Worm (Caenorhabditis elegans) whole organism, midembryonic: ENCODE results near the gene srx-12.

Source experiments
- T22C8.4 ChIP-seq: fragments of 200-800 bp; sonication (Bioruptor generic); IDR thresholded peaks from 2 replicates; pipeline ENCODE4 v1.3.6; 2022; ENCODE audit warnings: missing genetic modification characterization, missing compliant biosample characterization
- cog-1 ChIP-seq: sonication (generic microtip); optimal IDR thresholded peaks from 2 replicates; lab custom pipeline; 2016; ENCODE audit warnings: missing genetic modification characterization, missing compliant biosample characterization
- flt-1 ChIP-seq: fragments of 200-800 bp; sonication (Bioruptor generic); IDR thresholded peaks from 2 replicates; pipeline ENCODE4 v1.3.6; 2022; ENCODE audit warnings: missing genetic modification characterization, missing compliant biosample characterization
- klf-2 ChIP-seq: fragments of 200-800 bp; sonication (Bioruptor generic); conservative IDR thresholded peaks from 2 replicates; pipeline ENCODE4 v1.3.6; 2022; ENCODE audit warnings: missing genetic modification reagents, missing genetic modification characterization, missing compliant biosample characterization
- med-1 ChIP-seq: sonication (generic microtip); optimal IDR thresholded peaks from 2 replicates; lab custom pipeline; 2017; ENCODE audit warnings: missing genetic modification characterization, mild to moderate bottlenecking, missing compliant biosample characterization, antibody characterized with exemption, missing genetic modification reagents; ENCODE audit not compliant: insufficient read depth
- ref-1 ChIP-seq: fragments of 200-800 bp; sonication (Bioruptor generic); conservative IDR thresholded peaks from 2 replicates; pipeline ENCODE4 v1.3.6; 2022; ENCODE audit warnings: missing genetic modification reagents, missing genetic modification characterization, missing compliant biosample characterization
- tab-1 ChIP-seq: fragments of 200-800 bp; sonication (Bioruptor generic); IDR thresholded peaks from 2 replicates; pipeline ENCODE4 v1.3.6; 2022; ENCODE audit warnings: missing genetic modification characterization, missing compliant biosample characterization
- ztf-23 ChIP-seq: fragments of 200-800 bp; sonication (Bioruptor generic); IDR thresholded peaks from 2 replicates; pipeline ENCODE4 v1.3.6; 2022; ENCODE audit warnings: missing genetic modification reagents, missing genetic modification characterization, missing compliant biosample characterization
- ztf-29 ChIP-seq: fragments of 200-800 bp; sonication (Bioruptor generic); IDR thresholded peaks from 2 replicates; pipeline ENCODE4 v1.3.6; 2022; ENCODE audit warnings: missing genetic modification reagents, missing genetic modification characterization, missing compliant biosample characterization

Gene srx-12

DNA sequence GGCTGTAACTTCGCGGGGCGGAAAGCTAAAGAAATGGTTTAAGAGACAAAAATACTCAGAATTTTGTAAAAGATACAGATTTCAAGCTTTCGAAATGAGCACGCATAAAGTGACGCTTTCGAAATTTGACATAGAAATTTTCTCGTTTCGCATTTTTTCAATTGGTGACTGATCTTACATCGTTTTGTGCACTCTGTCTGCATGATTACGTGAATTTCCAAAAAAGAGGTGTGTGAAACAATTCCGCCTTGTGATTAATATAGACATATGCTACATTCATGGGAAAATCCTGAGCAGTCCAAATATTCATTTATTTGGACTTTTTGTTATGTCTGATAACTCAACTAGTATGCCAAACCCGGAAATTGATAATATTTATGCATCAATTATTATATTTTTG is at the start of gene srx-12:
srx-12 (plus strand) TSS at position 301 of the 400 bp plus-strand sequence.
- TF ChIP-seq T22C8.4 (GFP tag; lab: Robert Waterston, UW), result no peak
- TF ChIP-seq ztf-29 (GFP tag; lab: Robert Waterston, UW), result no peak
- no peak for TF ChIP-seq klf-2 (GFP tag; lab: Robert Waterston, UW)
- TF ChIP-seq ztf-23 (GFP tag; lab: Robert Waterston, UW), result no peak
- TF ChIP-seq ref-1 (GFP tag; lab: Robert Waterston, UW), result no peak
- TF ChIP-seq med-1 (GFP tag; lab: Kevin White, UChicago), result no peak
- no peak for TF ChIP-seq flt-1
- no peak for TF ChIP-seq tab-1
- no peak for TF ChIP-seq cog-1

DNA sequence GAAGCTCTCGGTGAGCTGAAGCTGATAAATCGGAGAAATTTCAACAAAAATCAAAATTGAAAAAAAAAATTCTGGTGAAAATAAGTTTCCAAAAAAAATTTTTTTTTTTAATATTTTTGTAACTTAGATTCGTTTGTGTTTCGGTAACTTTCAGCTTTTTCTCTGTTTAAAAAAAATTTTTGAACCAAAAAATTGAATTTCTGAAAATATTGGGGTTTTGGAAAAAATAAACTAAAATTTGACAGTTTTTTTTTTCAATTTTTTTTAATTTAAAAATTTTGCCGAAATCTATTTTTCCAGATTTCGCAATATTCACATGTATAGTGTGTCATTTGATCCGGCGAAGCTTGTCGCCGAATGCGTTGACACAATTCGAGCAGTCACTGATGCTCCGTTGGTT is 46.9 kb upstream of the srx-12 start, which contains the start of gene Y55F3AM.5:
Y55F3AM.5 (plus strand) TSS at position 301 of the 400 bp plus-strand sequence.
- TF ChIP-seq ztf-23 (GFP tag; lab: Robert Waterston, UW), result no peak
- TF ChIP-seq tab-1, result no peak
- TF ChIP-seq ztf-29 (GFP tag; lab: Robert Waterston, UW), result no peak
- TF ChIP-seq klf-2 (GFP tag; lab: Robert Waterston, UW), result no peak
- TF ChIP-seq ref-1 (GFP tag; lab: Robert Waterston, UW), result no peak
- no peak for TF ChIP-seq flt-1
- TF ChIP-seq med-1 (GFP tag; lab: Kevin White, UChicago), result no peak

DNA sequence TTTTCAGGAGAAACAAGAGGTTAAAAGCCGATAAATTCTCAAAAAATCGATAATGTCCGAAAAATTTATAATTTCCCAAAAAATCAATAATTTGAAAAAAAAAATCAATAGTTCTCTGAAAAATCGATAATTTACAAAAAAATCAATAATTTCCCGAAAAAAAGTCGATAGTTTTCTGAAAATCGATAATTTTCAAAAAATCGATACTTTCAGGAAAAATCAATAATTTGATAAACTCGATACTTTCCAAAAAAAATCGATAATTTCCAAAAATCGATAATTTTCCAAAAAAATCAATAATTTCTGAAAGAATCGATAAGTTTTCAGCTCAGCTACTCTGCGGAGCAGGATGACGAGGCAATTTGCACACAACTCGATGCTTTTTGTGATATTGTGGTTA is 46.1 kb upstream of the srx-12 start:
- TF ChIP-seq flt-1 (no peak), T22C8.4 (GFP tag; lab: Robert Waterston, UW) (peak; percentile 98), tab-1 (no peak), ref-1 (GFP tag; lab: Robert Waterston, UW) (no peak)

DNA sequence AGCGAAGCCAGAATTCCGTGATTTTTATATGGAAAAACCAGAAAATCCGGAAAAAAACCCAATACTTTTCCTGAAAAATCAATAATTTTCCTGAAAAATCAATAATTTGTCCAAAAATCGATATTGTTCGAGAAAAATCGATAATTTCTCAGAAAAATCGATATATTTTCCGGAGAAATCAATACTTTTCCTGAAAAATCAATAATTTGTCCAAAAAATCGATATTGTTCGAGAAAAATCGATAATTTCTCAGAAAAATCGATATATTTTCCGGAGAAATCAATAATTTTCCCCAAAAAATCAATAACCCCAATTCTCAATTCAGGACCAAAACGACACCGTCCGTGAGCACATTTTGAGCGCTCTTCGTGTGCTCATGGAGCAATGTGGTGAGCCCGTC is 45.3 kb upstream of the srx-12 start:
- TF ChIP-seq T22C8.4 (GFP tag; lab: Robert Waterston, UW) (peak; percentile 98), tab-1 (no peak)

DNA sequence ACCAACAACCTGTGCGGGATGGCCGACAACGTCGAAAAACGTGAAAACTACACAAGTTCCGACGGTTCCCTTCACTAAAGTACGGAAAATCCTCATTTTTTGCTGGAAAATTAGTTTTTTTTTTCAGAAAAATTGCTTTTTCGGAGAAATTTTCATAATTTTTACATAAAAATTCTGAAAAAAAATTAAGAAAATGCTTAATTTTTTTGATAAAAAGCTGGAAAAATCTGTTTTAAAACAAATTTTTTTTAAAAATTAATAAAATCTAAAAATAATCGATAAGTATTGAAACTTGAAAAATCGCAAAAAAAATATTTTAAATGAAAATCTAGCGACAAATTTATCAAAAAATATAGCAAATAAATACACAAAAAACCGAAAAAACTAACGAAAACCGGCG is 40.0 kb upstream of the srx-12 start, which contains the start of gene immp-2:
immp-2 (minus strand) TSS at position 101 of the 400 bp plus-strand sequence.
- no peak for TF ChIP-seq tab-1
- no peak for TF ChIP-seq ztf-23 (GFP tag; lab: Robert Waterston, UW)
- no peak for TF ChIP-seq cog-1
- no peak for TF ChIP-seq med-1 (GFP tag; lab: Kevin White, UChicago)
- TF ChIP-seq ztf-29 (GFP tag; lab: Robert Waterston, UW), result no peak

DNA sequence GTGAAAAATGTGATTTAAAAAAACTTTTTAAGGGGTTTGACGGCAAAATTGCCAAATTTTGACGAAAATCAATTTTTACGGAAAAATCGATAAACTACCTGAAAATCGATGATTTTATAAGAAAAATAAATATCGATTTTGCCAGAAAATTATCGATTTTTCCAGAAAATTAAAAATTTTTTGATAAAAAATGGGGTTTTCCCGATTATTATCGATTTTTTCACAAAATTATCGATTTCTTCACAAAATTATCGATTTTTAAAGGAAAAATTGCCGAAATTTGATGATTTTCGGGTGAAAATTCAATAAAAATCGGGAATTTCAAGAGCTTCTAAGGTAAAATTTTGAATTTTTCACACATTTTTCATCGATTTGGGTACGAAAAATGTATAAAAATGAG is 39.1 kb upstream of the srx-12 start:
- no peak for TF ChIP-seq ztf-23 (GFP tag; lab: Robert Waterston, UW)
- TF ChIP-seq T22C8.4 (GFP tag; lab: Robert Waterston, UW), result peak; percentile 23; the same call in 1 of the 2 replicates

DNA sequence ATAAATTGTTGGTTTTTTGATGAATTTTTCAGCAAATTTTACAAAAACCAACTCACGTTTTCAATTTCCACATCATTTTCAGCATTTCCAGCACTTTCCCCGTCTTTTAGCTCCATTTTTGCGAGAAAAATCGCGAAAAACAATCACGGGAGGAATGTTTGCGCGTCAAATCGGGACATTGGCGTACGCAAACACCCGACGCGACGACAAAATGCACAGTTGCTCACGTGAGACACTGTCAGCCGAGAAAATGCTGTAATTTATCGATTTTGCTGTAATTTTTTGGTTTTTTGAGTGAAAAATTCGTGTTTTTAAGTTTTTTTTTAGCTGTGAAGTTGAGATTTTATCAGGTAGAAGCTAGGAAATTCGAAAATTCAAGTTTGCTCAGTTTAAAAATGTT is 36.2 kb upstream of the srx-12 start, which contains the start of gene Y55F3AM.9:
Y55F3AM.9 (minus strand) TSS at position 189 of the 400 bp plus-strand sequence.
- TF ChIP-seq cog-1 (no peak), T22C8.4 (GFP tag; lab: Robert Waterston, UW) (no peak), ztf-29 (GFP tag; lab: Robert Waterston, UW) (no peak), med-1 (GFP tag; lab: Kevin White, UChicago) (no peak), klf-2 (GFP tag; lab: Robert Waterston, UW) (no peak), tab-1 (no peak), flt-1 (no peak), ztf-23 (GFP tag; lab: Robert Waterston, UW) (no peak), ref-1 (GFP tag; lab: Robert Waterston, UW) (no peak)

DNA sequence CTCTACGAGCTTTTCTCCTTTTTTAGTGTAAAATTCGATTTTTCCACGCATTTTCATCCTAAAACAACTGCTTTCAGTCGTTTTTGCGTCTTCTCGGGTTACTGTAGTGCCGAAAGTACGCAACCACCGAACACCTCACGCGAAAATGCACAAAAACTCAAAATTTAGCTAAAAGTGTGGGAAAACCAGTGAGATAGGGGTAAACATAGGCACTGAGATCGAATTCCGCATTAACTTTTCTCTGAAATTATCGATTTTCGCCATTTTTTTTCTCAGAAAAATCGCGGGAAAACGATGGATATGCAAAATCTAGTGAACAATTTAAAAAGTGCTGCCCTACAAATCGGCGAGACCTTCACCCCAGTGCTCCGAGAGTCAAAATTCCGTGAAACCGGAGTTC is 35.6 kb upstream of the srx-12 start, which contains the start of gene atg-3:
atg-3 (plus strand) TSS at position 301 of the 400 bp plus-strand sequence.
- TF ChIP-seq med-1 (GFP tag; lab: Kevin White, UChicago) (no peak), tab-1 (no peak), ztf-23 (GFP tag; lab: Robert Waterston, UW) (no peak), ref-1 (GFP tag; lab: Robert Waterston, UW) (no peak), T22C8.4 (GFP tag; lab: Robert Waterston, UW) (no peak), klf-2 (GFP tag; lab: Robert Waterston, UW) (no peak), flt-1 (no peak), cog-1 (no peak), ztf-29 (GFP tag; lab: Robert Waterston, UW) (no peak)

DNA sequence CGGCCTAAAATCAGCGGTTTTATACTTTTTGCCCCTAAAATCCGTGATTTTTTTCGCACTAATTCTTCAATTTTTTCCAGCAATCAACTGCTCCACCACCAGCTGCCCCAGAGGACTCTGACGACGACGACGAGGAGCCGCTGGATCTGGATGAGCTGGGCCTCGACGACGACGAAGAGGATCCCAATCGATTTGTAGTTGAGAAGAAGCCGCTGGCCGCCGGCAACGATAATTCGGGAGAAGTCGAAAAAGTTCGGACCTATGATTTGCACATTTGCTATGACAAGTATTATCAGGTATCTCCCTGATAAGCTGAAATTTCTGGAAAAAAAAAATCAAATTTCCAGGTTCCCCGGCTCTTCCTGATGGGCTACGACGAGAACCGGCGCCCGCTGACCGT is 34.0 kb upstream of the srx-12 start:
- TF ChIP-seq cog-1 (no peak), ztf-23 (GFP tag; lab: Robert Waterston, UW) (no peak), ztf-29 (GFP tag; lab: Robert Waterston, UW) (no peak), tab-1 (no peak)

DNA sequence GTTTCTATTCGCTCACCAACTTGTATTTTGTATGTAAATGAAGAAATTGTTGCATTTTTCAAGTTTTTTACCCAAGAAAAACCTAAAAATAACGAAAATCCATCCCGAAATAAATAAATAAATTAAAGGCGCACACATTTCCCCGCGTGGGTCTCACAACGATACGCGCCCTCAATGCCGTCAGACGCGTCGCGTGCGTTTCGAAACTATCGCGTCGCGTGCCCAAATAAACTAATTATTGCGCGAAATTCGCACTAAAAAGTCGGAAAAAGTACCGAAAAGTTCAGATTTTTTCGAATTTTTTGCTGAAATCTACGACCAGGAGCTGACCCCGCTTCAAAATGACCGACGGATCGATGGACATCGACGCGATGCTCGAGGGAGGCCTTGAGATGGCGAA is 33.3 kb upstream of the srx-12 start, which contains the start of gene rbm-39:
rbm-39 (plus strand) TSS at position 178 of the 400 bp plus-strand sequence.
- peak; percentile 42 for TF ChIP-seq cog-1
- TF ChIP-seq ref-1 (GFP tag; lab: Robert Waterston, UW), result no peak
- TF ChIP-seq ztf-23 (GFP tag; lab: Robert Waterston, UW), result peak; percentile 63; the same call in 1 of the 2 replicates
- TF ChIP-seq flt-1, result no peak
- no peak for TF ChIP-seq ztf-29 (GFP tag; lab: Robert Waterston, UW)

DNA sequence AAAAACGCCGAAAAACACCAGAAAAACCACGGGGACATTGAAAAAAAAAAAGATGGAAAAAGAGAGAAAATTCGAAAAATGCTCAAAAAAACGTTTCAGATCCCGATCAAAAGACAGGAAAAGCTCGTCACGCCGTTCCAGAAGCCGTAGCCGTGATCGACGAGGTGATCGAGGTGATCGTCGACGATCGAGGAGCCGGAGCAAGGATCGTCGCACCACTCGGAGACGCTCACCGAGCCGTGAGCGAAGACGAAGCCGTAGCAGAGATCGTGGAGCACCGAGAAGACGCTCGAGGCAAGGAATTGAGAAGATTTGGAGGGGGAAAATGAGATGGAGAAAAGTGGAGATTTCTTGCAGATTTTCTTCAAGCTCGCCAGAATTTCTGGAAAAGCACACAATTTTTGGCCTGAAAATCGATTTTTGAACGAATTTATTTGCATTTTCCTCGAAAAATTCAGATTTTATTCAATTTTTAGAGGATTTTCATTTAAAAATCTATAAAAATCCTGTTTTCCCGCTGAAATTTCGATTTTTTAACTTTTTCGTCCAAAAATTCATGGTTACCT is 32.5 kb upstream of the srx-12 start:
- no peak for TF ChIP-seq flt-1
- no peak for TF ChIP-seq klf-2 (GFP tag; lab: Robert Waterston, UW)
- no peak for TF ChIP-seq ztf-23 (GFP tag; lab: Robert Waterston, UW)
- no peak for TF ChIP-seq ref-1 (GFP tag; lab: Robert Waterston, UW)
- TF ChIP-seq T22C8.4 (GFP tag; lab: Robert Waterston, UW), result no peak
- TF ChIP-seq tab-1, result no peak
- TF ChIP-seq ztf-29 (GFP tag; lab: Robert Waterston, UW), result no peak
- TF ChIP-seq med-1 (GFP tag; lab: Kevin White, UChicago), result no peak
- no peak for TF ChIP-seq cog-1
